Worm (Caenorhabditis elegans): ENCODE results near the gene Y43F4A.4.

DNA sequence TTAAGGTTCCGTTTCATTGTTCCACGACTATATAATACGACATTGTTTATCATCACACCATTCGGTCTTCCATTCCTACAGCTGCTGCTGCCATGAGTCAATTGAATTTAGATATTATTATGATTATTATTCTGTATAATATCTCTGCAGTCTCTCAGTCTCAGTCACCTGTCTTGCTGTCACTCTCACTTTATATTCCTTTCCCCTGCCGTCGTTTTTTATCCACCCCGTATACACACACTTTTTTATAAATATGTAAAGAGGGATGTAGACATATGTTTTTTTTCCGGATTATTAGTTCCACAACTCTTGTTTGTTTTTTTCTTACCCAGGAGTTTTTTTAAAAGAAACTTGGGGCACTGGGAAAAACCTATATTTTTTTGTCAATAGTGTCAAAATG is 26.8 kb downstream of the Y43F4A.4 start:
- TF ChIP-seq Y67H2A.10 (GFP tag; conservative IDR thresholded peaks at IDR 0.05) (no peak), snpc-4 (GFP tag; optimal IDR thresholded peaks at IDR 0.05) (no peak), snpc-4 (tag; optimal IDR thresholded peaks at IDR 0.05) (no peak), F22D6.2 (tag; optimal IDR thresholded peaks at IDR 0.05) (no peak), fkh-3 (tag; optimal IDR thresholded peaks at IDR 0.05) (no peak), F10E7.11 (tag; optimal IDR thresholded peaks at IDR 0.05) (no peak), chd-7 (tag; optimal IDR thresholded peaks at IDR 0.05) (no peak), tlf-1 (GFP tag; optimal IDR thresholded peaks at IDR 0.05) (no peak), pha-4 (tag; optimal IDR thresholded peaks at IDR 0.05) (no peak)
